Fruit fly (Drosophila melanogaster) whole organism, embryonic: ENCODE data around the gene CG43127.

Experiments
- CG15479 ChIP-seq: fragments of 200-800 bp; sonication (Bioruptor generic); optimal IDR thresholded peaks from 3 replicates; lab custom pipeline; 2019; ENCODE audit warnings: missing biosample characterization, mild to moderate bottlenecking, missing genetic modification characterization, moderate library complexity
- CG18262 ChIP-seq: fragments of 200-800 bp; optimal IDR thresholded peaks from 3 replicates; lab custom pipeline; 2019; ENCODE audit warnings: missing biosample characterization, mild to moderate bottlenecking, missing genetic modification characterization, moderate library complexity
- CG5953 ChIP-seq: fragments of 200-800 bp; sonication (Bioruptor generic); IDR thresholded peaks from 2 replicates; pipeline ENCODE4 v1.3.6; 2022; ENCODE audit warnings: missing biosample characterization, missing genetic modification characterization
- Hr39 ChIP-seq: fragments of >200 bp; optimal IDR thresholded peaks from 2 replicates; lab custom pipeline; 2017
- Lim3 ChIP-seq: fragments of 200-800 bp; sonication (Bioruptor generic); IDR thresholded peaks from 2 replicates; pipeline ENCODE4 v1.3.6; 2022; ENCODE audit warnings: missing biosample characterization, missing genetic modification characterization
- Myb ChIP-seq: fragments of 200-800 bp; sonication (Bioruptor generic); optimal IDR thresholded peaks from 2 replicates; lab custom pipeline; 2016; ENCODE audit warnings: missing biosample characterization, missing genetic modification characterization
- amos ChIP-seq: fragments of 200-800 bp; sonication (Bioruptor generic); IDR thresholded peaks from 2 replicates; pipeline ENCODE4 v1.3.6; 2022; ENCODE audit warnings: missing biosample characterization, missing genetic modification characterization; ENCODE audit not compliant: partially characterized antibody
- chinmo ChIP-seq: fragments of 200-800 bp; sonication (Bioruptor generic); IDR thresholded peaks from 4 replicates; pipeline ENCODE4 v1.3.6; 2022; ENCODE audit warnings: missing biosample characterization, missing genetic modification characterization; ENCODE audit not compliant: partially characterized antibody
- ci ChIP-seq: fragments of 200-800 bp; sonication (Bioruptor generic); IDR thresholded peaks from 3 replicates; pipeline ENCODE4 v1.3.6; 2022; ENCODE audit warnings: missing biosample characterization, missing genetic modification characterization
- hth ChIP-seq: fragments of >200 bp; optimal IDR thresholded peaks from 2 replicates; lab custom pipeline; 2017; ENCODE audit warnings: inconsistent platforms
- odd ChIP-seq: fragments of 200-800 bp; sonication (Bioruptor generic); optimal IDR thresholded peaks from 2 replicates; lab custom pipeline; 2017; ENCODE audit warnings: missing biosample characterization, mild to moderate bottlenecking, missing genetic modification characterization
- row ChIP-seq: fragments of 200-800 bp; sonication (Bioruptor generic); IDR thresholded peaks from 3 replicates; pipeline ENCODE4 v1.3.6; 2022; ENCODE audit warnings: missing biosample characterization, missing genetic modification characterization

DNA sequence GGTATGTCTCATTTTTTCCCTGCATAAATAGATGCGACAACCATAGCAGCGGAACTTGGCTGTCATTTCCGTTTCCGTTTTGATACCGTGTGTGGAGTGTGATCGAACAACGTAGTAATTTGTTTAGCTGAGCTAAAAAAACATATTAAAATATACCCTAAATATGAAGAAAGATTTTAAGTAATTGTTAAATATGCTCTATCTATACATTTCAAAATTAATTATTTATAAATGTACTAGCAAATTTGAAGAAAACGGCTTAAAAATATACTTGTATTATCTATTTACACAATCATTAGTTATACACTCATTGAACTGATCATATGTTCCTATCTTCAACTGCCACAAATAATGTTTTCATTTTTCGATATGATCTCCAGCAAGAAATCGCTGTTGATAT lies 800 bp upstream of the CG43127 start, which contains the start of gene CG34238:
- no peak for TF ChIP-seq CG18262 (tag; lab: Kevin White, UChicago)
- TF ChIP-seq chinmo (GFP tag; lab: Robert Waterston, UW), result no peak
- no peak for TF ChIP-seq amos (GFP tag; lab: Robert Waterston, UW)
- no peak for TF ChIP-seq Myb (GFP tag; lab: Kevin White, UChicago)
- no peak for TF ChIP-seq hth (lab: Kevin White, UChicago)
- TF ChIP-seq CG5953 (GFP tag; lab: Robert Waterston, UW), result no peak
- no peak for TF ChIP-seq odd (GFP tag; lab: Kevin White, UChicago)
- TF ChIP-seq Hr39 (lab: Kevin White, UChicago), result no peak
- no peak for TF ChIP-seq CG15479 (GFP tag; lab: Kevin White, UChicago)
- no peak for TF ChIP-seq Lim3 (GFP tag; lab: Robert Waterston, UW)
- TF ChIP-seq ci (GFP tag; lab: Robert Waterston, UW), result no peak
- TF ChIP-seq row (GFP tag; lab: Robert Waterston, UW), result no peak
